Worm (Caenorhabditis elegans): ENCODE results near the gene rps-30.

Gene rps-30

ce11 chrV:7776029-7776628, at the start of gene rps-30, which contains the start of gene rpl-39:
TSS of gene rps-30 (plus strand) at chrV:7776578.
TSS of gene rpl-39 (minus strand) at chrV:7776079.
- TF ChIP-seq cog-1 (tag; optimal IDR thresholded peaks at IDR 0.05) (peak; percentile 13), ztf-23 (GFP tag; IDR thresholded peaks at IDR 0.05) (peak; percentile 59; the same call in 1 of the 2 replicates), med-1 (GFP tag; optimal IDR thresholded peaks at IDR 0.05; ENCODE audit: insufficient read depth) (no peak), flt-1 (GFP tag; IDR thresholded peaks at IDR 0.05) (no peak), ref-1 (GFP tag; conservative IDR thresholded peaks at IDR 0.05) (no peak), klf-2 (GFP tag; conservative IDR thresholded peaks at IDR 0.05) (no peak), ztf-29 (GFP tag; IDR thresholded peaks at IDR 0.05) (no peak), tab-1 (GFP tag; IDR thresholded peaks at IDR 0.05) (no peak), T22C8.4 (GFP tag; IDR thresholded peaks at IDR 0.05) (peak; percentile 21; the same call in 1 of the 2 replicates)

ce11 chrV:7726927-7727326, 49.5 kb upstream of the rps-30 start:
- TF ChIP-seq tab-1 (GFP tag; IDR thresholded peaks at IDR 0.05) (no peak), flt-1 (GFP tag; IDR thresholded peaks at IDR 0.05) (no peak), med-1 (GFP tag; optimal IDR thresholded peaks at IDR 0.05; ENCODE audit: insufficient read depth) (no peak)

ce11 chrV:7728003-7728678, 48.2 kb upstream of the rps-30 start:
- TF ChIP-seq cog-1 (tag; optimal IDR thresholded peaks at IDR 0.05) (peak; percentile 48), flt-1 (GFP tag; IDR thresholded peaks at IDR 0.05) (0 out of 2 replicates have a peak, but pooled peaks have one; percentile 41), klf-2 (GFP tag; conservative IDR thresholded peaks at IDR 0.05) (0 out of 2 replicates have a peak, but pooled peaks have one; percentile 36), T22C8.4 (GFP tag; IDR thresholded peaks at IDR 0.05) (no peak; the same call in 1 of the 2 replicates)

- TF ChIP-seq ztf-29 (GFP tag; IDR thresholded peaks at IDR 0.05) (no peak), ztf-23 (GFP tag; IDR thresholded peaks at IDR 0.05) (no peak), flt-1 (GFP tag; IDR thresholded peaks at IDR 0.05) (no peak), klf-2 (GFP tag; conservative IDR thresholded peaks at IDR 0.05) (no peak), tab-1 (GFP tag; IDR thresholded peaks at IDR 0.05) (no peak)
Measured at ce11 chrV:7728679-7729027, 47.7 kb upstream of the rps-30 start, which contains the start of gene Y97E10C.1. TSS of gene Y97E10C.1 (plus strand) at chrV:7728879.

ce11 chrV:7730488-7730887, 45.9 kb upstream of the rps-30 start:
- no peak for TF ChIP-seq tab-1 (GFP tag; IDR thresholded peaks at IDR 0.05)
- no peak for TF ChIP-seq med-1 (GFP tag; optimal IDR thresholded peaks at IDR 0.05; ENCODE audit: insufficient read depth)
- TF ChIP-seq ref-1 (GFP tag; conservative IDR thresholded peaks at IDR 0.05), result no peak
- TF ChIP-seq ztf-23 (GFP tag; IDR thresholded peaks at IDR 0.05), result no peak
- 0 out of 2 replicates have a peak, but pooled peaks have one; percentile 36 for TF ChIP-seq klf-2 (GFP tag; conservative IDR thresholded peaks at IDR 0.05)
- no peak for TF ChIP-seq ztf-29 (GFP tag; IDR thresholded peaks at IDR 0.05)
- no peak for TF ChIP-seq T22C8.4 (GFP tag; IDR thresholded peaks at IDR 0.05)
- peak; percentile 77; the same call in 1 of the 2 replicates for TF ChIP-seq flt-1 (GFP tag; IDR thresholded peaks at IDR 0.05)
- no peak for TF ChIP-seq cog-1 (tag; optimal IDR thresholded peaks at IDR 0.05)

- no peak for TF ChIP-seq ztf-23 (GFP tag; IDR thresholded peaks at IDR 0.05)
- TF ChIP-seq T22C8.4 (GFP tag; IDR thresholded peaks at IDR 0.05), result no peak
Measured at ce11 chrV:7733240-7733765, 43.1 kb upstream of the rps-30 start.

- no peak for TF ChIP-seq ref-1 (GFP tag; conservative IDR thresholded peaks at IDR 0.05)
- peak; percentile 62 for TF ChIP-seq ztf-23 (GFP tag; IDR thresholded peaks at IDR 0.05)
- TF ChIP-seq ztf-29 (GFP tag; IDR thresholded peaks at IDR 0.05), result no peak
- peak; percentile 42 for TF ChIP-seq cog-1 (tag; optimal IDR thresholded peaks at IDR 0.05)
- TF ChIP-seq flt-1 (GFP tag; IDR thresholded peaks at IDR 0.05), result peak; percentile 41; the same call in 1 of the 2 replicates
Measured at ce11 chrV:7734909-7735308, 41.5 kb upstream of the rps-30 start, which contains the start of gene clic-1. TSS of gene clic-1 (minus strand) at chrV:7734911.

- no peak for TF ChIP-seq klf-2 (GFP tag; conservative IDR thresholded peaks at IDR 0.05)
- TF ChIP-seq T22C8.4 (GFP tag; IDR thresholded peaks at IDR 0.05), result no peak
- TF ChIP-seq ztf-23 (GFP tag; IDR thresholded peaks at IDR 0.05), result no peak
- no peak for TF ChIP-seq flt-1 (GFP tag; IDR thresholded peaks at IDR 0.05)
Measured at ce11 chrV:7735319-7735718, 41.1 kb upstream of the rps-30 start, which contains the start of gene srr-10. TSS of gene srr-10 (plus strand) at chrV:7735619.

- TF ChIP-seq cog-1 (tag; optimal IDR thresholded peaks at IDR 0.05), result no peak
Measured at ce11 chrV:7737710-7738109, 38.7 kb upstream of the rps-30 start, which contains the start of gene srr-9. TSS of gene srr-9 (plus strand) at chrV:7738010.

ce11 chrV:7739949-7740348, 36.4 kb upstream of the rps-30 start:
- TF ChIP-seq T22C8.4 (GFP tag; IDR thresholded peaks at IDR 0.05) (no peak), flt-1 (GFP tag; IDR thresholded peaks at IDR 0.05) (no peak), ztf-23 (GFP tag; IDR thresholded peaks at IDR 0.05) (no peak), ref-1 (GFP tag; conservative IDR thresholded peaks at IDR 0.05) (no peak), med-1 (GFP tag; optimal IDR thresholded peaks at IDR 0.05; ENCODE audit: insufficient read depth) (no peak), ztf-29 (GFP tag; IDR thresholded peaks at IDR 0.05) (no peak), klf-2 (GFP tag; conservative IDR thresholded peaks at IDR 0.05) (no peak), cog-1 (tag; optimal IDR thresholded peaks at IDR 0.05) (no peak), tab-1 (GFP tag; IDR thresholded peaks at IDR 0.05) (no peak)
